Worm (Caenorhabditis elegans): ENCODE data around the gene K02E11.10.

DNA sequence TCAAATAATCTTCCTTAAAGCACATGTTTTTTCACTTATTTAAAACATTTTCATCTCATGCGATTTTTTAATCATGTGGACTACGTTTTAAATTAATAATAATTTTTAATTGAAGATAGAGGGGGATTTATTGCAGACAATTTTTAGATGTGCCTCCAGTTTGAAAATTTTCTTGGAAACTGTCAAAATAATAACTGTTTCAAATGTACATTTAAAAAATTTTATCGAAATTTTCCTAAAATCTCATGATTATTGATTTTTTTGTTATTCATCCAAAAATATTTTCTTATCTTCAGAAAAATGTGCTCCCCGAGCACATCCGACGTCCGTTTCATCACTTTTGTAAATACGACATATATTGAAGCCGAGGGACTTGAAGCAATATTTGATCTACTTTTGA, 15.9 kb upstream of the K02E11.10 start, which contains the start of gene sre-8:
- TF ChIP-seq flt-1 (GFP tag; IDR thresholded peaks at IDR 0.05) = no peak
- TF ChIP-seq tab-1 (GFP tag; IDR thresholded peaks at IDR 0.05) = no peak
- no peak for TF ChIP-seq med-1 (GFP tag; optimal IDR thresholded peaks at IDR 0.05; ENCODE audit: insufficient read depth)
- no peak for TF ChIP-seq ref-1 (GFP tag; conservative IDR thresholded peaks at IDR 0.05)
- TF ChIP-seq ztf-23 (GFP tag; IDR thresholded peaks at IDR 0.05) = no peak
- TF ChIP-seq T22C8.4 (GFP tag; IDR thresholded peaks at IDR 0.05) = no peak
- TF ChIP-seq klf-2 (GFP tag; conservative IDR thresholded peaks at IDR 0.05) = no peak
